Worm (Caenorhabditis elegans) whole organism, mixed stage, embryonic: Measurements from ENCODE around the gene F15E6.4.

Experiments
- lin-32 ChIP-seq: fragments of 200-800 bp; sonication (Bioruptor generic); optimal IDR thresholded peaks from 2 replicates; lab custom pipeline; 2018; ENCODE audit warnings: mild to moderate bottlenecking, missing genetic modification characterization, missing compliant biosample characterization
- nhr-237 ChIP-seq: fragments of 150-350 bp; optimal IDR thresholded peaks from 2 replicates; lab custom pipeline; 2014; ENCODE audit warnings: missing biosample characterization, missing genetic modification characterization
- nhr-76 ChIP-seq: sonication (generic microtip); optimal IDR thresholded peaks from 2 replicates; lab custom pipeline; 2017; ENCODE audit warnings: missing biosample characterization, missing genetic modification characterization
- pha-4 ChIP-seq: fragments of 150-350 bp; optimal IDR thresholded peaks from 2 replicates; lab custom pipeline; 2018; ENCODE audit warnings: missing biosample characterization, missing genetic modification reagents, missing genetic modification characterization

DNA sequence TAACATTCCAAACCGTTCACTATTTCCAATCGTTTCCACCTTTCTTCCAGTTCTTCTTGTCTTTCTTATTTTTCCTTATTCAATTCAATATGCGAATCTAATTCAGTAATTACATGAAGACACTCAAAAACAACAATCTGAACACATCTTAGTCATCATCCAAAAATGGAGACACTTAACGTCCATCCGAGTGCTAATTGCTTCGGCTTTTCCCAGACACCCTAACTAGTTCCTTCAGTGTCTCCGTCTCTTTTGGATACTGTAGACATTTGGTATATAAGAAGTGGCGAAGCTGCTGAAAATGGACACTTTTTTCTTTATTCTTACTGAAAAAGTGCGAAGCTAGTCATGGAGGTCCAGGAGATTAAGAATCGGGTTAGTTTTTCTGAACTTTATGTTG is 28.3 kb upstream of the F15E6.4 start, which contains the start of gene col-33:
- TF ChIP-seq lin-32 (GFP tag; lab: Kevin White, UChicago) (no peak), nhr-76 (tag; lab: Kevin White, UChicago) (no peak), nhr-237 (tag; lab: Kevin White, UChicago) (no peak), pha-4 (tag; lab: Kevin White, UChicago) (no peak)
